Fruit fly (Drosophila melanogaster) whole organism, wandering third instar larva: ENCODE measurements around the gene nol.
A peak's percentile ranks its signal among the peaks of the same experiment; 100 is the strongest.

ENCODE experiments used
- Abd-B ChIP-seq: fragments of >200 bp; optimal IDR thresholded peaks from 2 replicates; lab custom pipeline; 2017; ENCODE audit warnings: missing biosample characterization, missing genetic modification characterization
- CG32264 ChIP-seq: fragments of 200-800 bp; sonication (Bioruptor generic); optimal IDR thresholded peaks from 2 replicates; lab custom pipeline; 2016; ENCODE audit warnings: missing biosample characterization, missing genetic modification characterization
- CG9705 ChIP-seq: fragments of 200-800 bp; sonication (Bioruptor generic); optimal IDR thresholded peaks from 2 replicates; lab custom pipeline; 2018; ENCODE audit warnings: missing biosample characterization, mild to moderate bottlenecking, missing genetic modification characterization
- CrebA ChIP-seq: fragments of 200-800 bp; sonication (Bioruptor generic); optimal IDR thresholded peaks from 2 replicates; lab custom pipeline; 2016; ENCODE audit warnings: missing biosample characterization, mild to moderate bottlenecking, missing genetic modification characterization, borderline replicate concordance
- Dfd ChIP-seq: fragments of >200 bp; optimal IDR thresholded peaks from 2 replicates; lab custom pipeline; 2017; ENCODE audit warnings: missing biosample characterization, missing genetic modification characterization
- Dif ChIP-seq: fragments of 200-275, 200-300 bp; sonication (Bioruptor generic); optimal IDR thresholded peaks from 2 replicates; lab custom pipeline; 2018; ENCODE audit warnings: missing biosample characterization, missing genetic modification characterization; ENCODE audit not compliant: partially characterized antibody
- GATAd ChIP-seq: sonication (Bioruptor generic); optimal IDR thresholded peaks from 2 replicates; lab custom pipeline; 2016; ENCODE audit warnings: missing biosample characterization, missing genetic modification characterization
- HLH106 ChIP-seq: fragments of 200-800 bp; optimal IDR thresholded peaks from 3 replicates; lab custom pipeline; 2019; ENCODE audit warnings: missing biosample characterization, mild to moderate bottlenecking, missing genetic modification characterization, moderate library complexity
- Hnf4 ChIP-seq: fragments of 200-800 bp; sonication (Bioruptor generic); optimal IDR thresholded peaks from 2 replicates; lab custom pipeline; 2016; ENCODE audit warnings: missing biosample characterization, mild to moderate bottlenecking, missing genetic modification characterization
- Hr78 ChIP-seq: fragments of >200 bp; optimal IDR thresholded peaks from 2 replicates; lab custom pipeline; 2017; ENCODE audit warnings: missing biosample characterization, missing genetic modification characterization
- Hr83 ChIP-seq: fragments of 200-300 bp; sonication (Bioruptor generic); optimal IDR thresholded peaks from 2 replicates; lab custom pipeline; 2016; ENCODE audit warnings: missing biosample characterization, mild to moderate bottlenecking, missing genetic modification characterization, moderate library complexity; ENCODE audit not compliant: poor library complexity, severe bottlenecking
- Jra ChIP-seq: sonication (Bioruptor generic); optimal IDR thresholded peaks from 2 replicates; lab custom pipeline; 2016; ENCODE audit warnings: missing biosample characterization, missing genetic modification characterization
- Mio ChIP-seq: sonication (Bioruptor generic); optimal IDR thresholded peaks from 2 replicates; lab custom pipeline; 2016; ENCODE audit warnings: missing biosample characterization, missing genetic modification characterization
- Myc ChIP-seq: fragments of >200 bp; optimal IDR thresholded peaks from 2 replicates; lab custom pipeline; 2017
- N ChIP-seq: fragments of >200 bp; optimal IDR thresholded peaks from 2 replicates; lab custom pipeline; 2018; ENCODE audit warnings: missing biosample characterization, missing external identifiers, missing genetic modification characterization
- OdsH ChIP-seq: fragments of 200-800 bp; sonication (Bioruptor generic); optimal IDR thresholded peaks from 2 replicates; lab custom pipeline; 2016; ENCODE audit warnings: missing biosample characterization, mild to moderate bottlenecking, missing genetic modification characterization
- Rel ChIP-seq, 2 experiments: fragments of 200-800 bp; sonication (Bioruptor generic) in 1 of 2; optimal IDR thresholded peaks; 2 replicates in 1 of 2; 3 replicates in 1 of 2; lab custom pipeline; 2016 to 2019; ENCODE audit warnings: mild to moderate bottlenecking in 2 of 2, missing biosample characterization in 2 of 2, missing genetic modification characterization in 2 of 2, moderate library complexity in 1 of 2
- Sp1 ChIP-seq: fragments of 200-800 bp; sonication (Bioruptor generic); optimal IDR thresholded peaks from 3 replicates; lab custom pipeline; 2019; ENCODE audit warnings: missing biosample characterization, mild to moderate bottlenecking, missing genetic modification characterization, moderate library complexity
- Vsx2 ChIP-seq: fragments of 200-300, 225-300 bp; sonication (Bioruptor generic); optimal IDR thresholded peaks from 2 replicates; lab custom pipeline; 2018; ENCODE audit warnings: missing biosample characterization, missing genetic modification characterization; ENCODE audit not compliant: partially characterized antibody
- br ChIP-seq: fragments of 200-800 bp; sonication (Bioruptor generic); optimal IDR thresholded peaks from 2 replicates; lab custom pipeline; 2016; ENCODE audit warnings: missing biosample characterization, missing genetic modification characterization
- brk ChIP-seq: fragments of 200-800 bp; sonication (Bioruptor generic); optimal IDR thresholded peaks from 2 replicates; lab custom pipeline; 2016; ENCODE audit warnings: missing biosample characterization, mild to moderate bottlenecking, missing genetic modification characterization
- dl ChIP-seq, 2 experiments: fragments of 175-275, 200-275 bp in 1 of 2; fragments of 200-275 bp in 1 of 2; sonication (Bioruptor generic); optimal IDR thresholded peaks; lab custom pipeline; 2018; ENCODE audit warnings: mild to moderate bottlenecking in 2 of 2, missing biosample characterization in 2 of 2, missing genetic modification characterization in 2 of 2, moderate library complexity in 2 of 2; ENCODE audit not compliant: partially characterized antibody in 2 of 2, insufficient read depth in 1 of 2
- dmrt93B ChIP-seq: fragments of 200-800 bp; sonication (Bioruptor generic); optimal IDR thresholded peaks from 2 replicates; lab custom pipeline; 2018; ENCODE audit warnings: missing biosample characterization, mild to moderate bottlenecking, missing genetic modification characterization
- dsf ChIP-seq: sonication (Bioruptor generic); optimal IDR thresholded peaks from 2 replicates; lab custom pipeline; 2016; ENCODE audit warnings: missing biosample characterization, missing genetic modification characterization, borderline replicate concordance
- ey ChIP-seq: fragments of 200-800 bp; sonication (Bioruptor generic); optimal IDR thresholded peaks from 2 replicates; lab custom pipeline; 2016; ENCODE audit warnings: missing biosample characterization, missing genetic modification characterization
- foxo ChIP-seq, 2 experiments: fragments of 200-800 bp; sonication (Bioruptor generic); optimal IDR thresholded peaks; 2 replicates in 1 of 2; 3 replicates in 1 of 2; lab custom pipeline; 2016 to 2017; ENCODE audit warnings: missing biosample characterization in 2 of 2, missing genetic modification characterization in 2 of 2
- fru ChIP-seq: fragments of 200-800 bp; sonication (Bioruptor generic); optimal IDR thresholded peaks from 3 replicates; lab custom pipeline; 2016; ENCODE audit warnings: missing biosample characterization, mild to moderate bottlenecking, missing genetic modification characterization
- h ChIP-seq: fragments of 200-800 bp; sonication (Bioruptor generic); optimal IDR thresholded peaks from 3 replicates; lab custom pipeline; 2016; ENCODE audit warnings: missing biosample characterization, mild to moderate bottlenecking, missing genetic modification characterization
- jim ChIP-seq: fragments of 175-275, 200-325 bp; sonication (Bioruptor generic); optimal IDR thresholded peaks from 2 replicates; lab custom pipeline; 2016; ENCODE audit warnings: missing biosample characterization, mild to moderate bottlenecking, missing genetic modification characterization
- lola ChIP-seq: fragments of >200 bp; optimal IDR thresholded peaks from 2 replicates; lab custom pipeline; 2017; ENCODE audit warnings: missing biosample characterization, missing genetic modification characterization
- pan ChIP-seq: fragments of >200 bp; optimal IDR thresholded peaks from 2 replicates; lab custom pipeline; 2017
- psq ChIP-seq: fragments of 200-800 bp; sonication (Bioruptor generic); optimal IDR thresholded peaks from 3 replicates; lab custom pipeline; 2017; ENCODE audit warnings: missing biosample characterization, mild to moderate bottlenecking, missing genetic modification characterization, moderate library complexity
- rgr ChIP-seq: fragments of 200-800 bp; sonication (Bioruptor generic); optimal IDR thresholded peaks from 3 replicates; lab custom pipeline; 2016; ENCODE audit warnings: missing biosample characterization, mild to moderate bottlenecking, missing genetic modification characterization
- sage ChIP-seq: fragments of 200-800 bp; sonication (Bioruptor generic); optimal IDR thresholded peaks from 2 replicates; lab custom pipeline; 2016; ENCODE audit warnings: missing biosample characterization, mild to moderate bottlenecking, missing genetic modification characterization
- sv ChIP-seq: fragments of 200-800 bp; sonication (Bioruptor generic); optimal IDR thresholded peaks from 3 replicates; lab custom pipeline; 2016; ENCODE audit warnings: missing biosample characterization, missing genetic modification characterization
- tai ChIP-seq: sonication (Bioruptor generic); optimal IDR thresholded peaks from 2 replicates; lab custom pipeline; 2016; ENCODE audit warnings: missing biosample characterization, missing genetic modification characterization
- usp ChIP-seq: fragments of >200 bp; optimal IDR thresholded peaks from 2 replicates; lab custom pipeline; 2017; ENCODE audit warnings: missing biosample characterization, missing genetic modification characterization
- woc ChIP-seq: sonication (Bioruptor generic); optimal IDR thresholded peaks from 2 replicates; lab custom pipeline; 2016; ENCODE audit warnings: missing biosample characterization, mild to moderate bottlenecking, missing genetic modification characterization

nol gene

dm6 chr3L:11092610-11092961, 38.0 kb upstream of the nol start:
- no peak for TF ChIP-seq GATAd (GFP tag; lab: Kevin White, UChicago)
- TF ChIP-seq N: peak; percentile 5
- TF ChIP-seq psq (GFP tag; lab: Kevin White, UChicago): peak; percentile 94

dm6 chr3L:11093046-11093520, 37.6 kb upstream of the nol start, which contains the start of gene JIL-1:
Gene JIL-1 (minus strand): TSS chr3L:11093193.
- TF ChIP-seq dsf (GFP tag; lab: Kevin White, UChicago) (peak; percentile 60), rgr (peak; percentile 74), pan (lab: Kevin White, UChicago) (no peak), CrebA (GFP tag; lab: Kevin White, UChicago) (no peak), fru (GFP tag; lab: Kevin White, UChicago) (peak; percentile 62), h (GFP tag; lab: Kevin White, UChicago) (peak; percentile 77), sv (GFP tag; lab: Kevin White, UChicago) (peak; percentile 69), foxo (GFP tag; optimal IDR thresholded peaks at IDR 0.05; lab: Kevin White, UChicago) (peak in 1 of 2 experiments; percentile 78), Rel (GFP tag; optimal IDR thresholded peaks at IDR 0.05; lab: Kevin White, UChicago) (peak; percentile 36), Rel (tag; optimal IDR thresholded peaks at IDR 0.05; lab: Kevin White, UChicago) (peak; percentile 32), jim (GFP tag; lab: Kevin White, UChicago) (peak; percentile 6), Sp1 (GFP tag; lab: Kevin White, UChicago) (peak; percentile 56), lola (no peak), Myc (lab: Kevin White, UChicago) (peak; percentile 2), ey (peak; percentile 51), dl (GFP tag; optimal IDR thresholded peaks at IDR 0.05; lab: Kevin White, UChicago; ENCODE audit: insufficient read depth in 1 of 2, partially characterized antibody in 2 of 2) (no peak), N (no peak), Hr78 (GFP tag; lab: Kevin White, UChicago) (no peak), tai (GFP tag; lab: Kevin White, UChicago) (peak; percentile 40), br (GFP tag; lab: Kevin White, UChicago) (peak; percentile 66), Dif (GFP tag; lab: Kevin White, UChicago) (no peak), Vsx2 (GFP tag; lab: Kevin White, UChicago) (peak; percentile 25), CG32264 (GFP tag; lab: Kevin White, UChicago) (no peak), GATAd (GFP tag; lab: Kevin White, UChicago) (peak; percentile 41), psq (GFP tag; lab: Kevin White, UChicago) (peak; percentile 75), dmrt93B (GFP tag; lab: Kevin White, UChicago) (no peak), Dfd (GFP tag; lab: Kevin White, UChicago) (no peak), usp (GFP tag; lab: Kevin White, UChicago) (no peak), woc (GFP tag; lab: Kevin White, UChicago) (peak; percentile 76), Mio (peak; percentile 0), Hr83 (peak; percentile 38), CG9705 (peak; percentile 29), OdsH (GFP tag; lab: Kevin White, UChicago) (peak; percentile 20), brk (GFP tag; lab: Kevin White, UChicago) (peak; percentile 69), HLH106 (peak; percentile 68), sage (peak; percentile 65), Abd-B (GFP tag; lab: Kevin White, UChicago) (no peak), Jra (GFP tag; lab: Kevin White, UChicago) (peak; percentile 75), Hnf4 (GFP tag; lab: Kevin White, UChicago) (peak; percentile 83)
- TF ChIP-seq, all 38 proteins: peak for 26

dm6 chr3L:11094279-11094678, 36.4 kb upstream of the nol start:
- no peak for TF ChIP-seq tai (GFP tag; lab: Kevin White, UChicago)
- no peak for TF ChIP-seq Jra (GFP tag; lab: Kevin White, UChicago)
- no peak for TF ChIP-seq brk (GFP tag; lab: Kevin White, UChicago)
- TF ChIP-seq HLH106: no peak
- TF ChIP-seq sv (GFP tag; lab: Kevin White, UChicago): no peak
- no peak for TF ChIP-seq Hr83
- TF ChIP-seq dmrt93B (GFP tag; lab: Kevin White, UChicago): no peak
- TF ChIP-seq ey: no peak
